Worm (Caenorhabditis elegans): Measurements from ENCODE around the gene C35D10.1.

Gene C35D10.1

ce11 chrIII:4930154-4930679, 50.7 kb downstream of the C35D10.1 start, which contains the start of gene set-2:
set-2 (minus strand) TSS chrIII:4930204.
- TF ChIP-seq nhr-20 (tag; optimal IDR thresholded peaks at IDR 0.05) (peak; percentile 65), F16B12.6 (tag; optimal IDR thresholded peaks at IDR 0.05) (peak; percentile 54), aly-2 (tag; optimal IDR thresholded peaks at IDR 0.05) (peak; percentile 44), lsy-2 (tag; optimal IDR thresholded peaks at IDR 0.05) (peak; percentile 62 to 76), Y116A8C.19 (tag; optimal IDR thresholded peaks at IDR 0.05; ENCODE audit: borderline replicate concordance) (peak; percentile 28), lin-15B (tag; optimal IDR thresholded peaks at IDR 0.05) (peak; percentile 73), nhr-71 (tag; optimal IDR thresholded peaks at IDR 0.05) (peak; percentile 84), ets-5 (GFP tag; IDR thresholded peaks at IDR 0.05) (no peak), lir-3 (tag; optimal IDR thresholded peaks at IDR 0.05; ENCODE audit: poor library complexity) (peak; percentile 93), ama-1 (optimal IDR thresholded peaks at IDR 0.05) (no peak), isw-1 (GFP tag; IDR thresholded peaks at IDR 0.05) (peak; percentile 70), C16A3.4 (tag; optimal IDR thresholded peaks at IDR 0.05) (peak; percentile 22), fkh-10 (GFP tag; optimal IDR thresholded peaks at IDR 0.05) (no peak), nhr-237 (tag; optimal IDR thresholded peaks at IDR 0.05) (no peak), skn-1 (tag; optimal IDR thresholded peaks at IDR 0.05) (peak; percentile 54), hlh-4 (tag; optimal IDR thresholded peaks at IDR 0.05) (no peak), mab-9 (GFP tag; IDR thresholded peaks at IDR 0.05) (no peak), ztf-4 (tag; optimal IDR thresholded peaks at IDR 0.05) (no peak), nhr-47 (tag; optimal IDR thresholded peaks at IDR 0.05) (peak; percentile 81), zip-4 (GFP tag; optimal IDR thresholded peaks at IDR 0.05) (no peak), unc-30 (tag; optimal IDR thresholded peaks at IDR 0.05) (no peak), nhr-76 (tag; optimal IDR thresholded peaks at IDR 0.05) (no peak), hpl-2 (GFP tag; optimal IDR thresholded peaks at IDR 0.05) (no peak), vab-15 (tag; optimal IDR thresholded peaks at IDR 0.05) (no peak), xbp-1 (tag; optimal IDR thresholded peaks at IDR 0.05) (peak; percentile 75), sup-37 (GFP tag; optimal IDR thresholded peaks at IDR 0.05) (no peak), elt-3 (tag; optimal IDR thresholded peaks at IDR 0.05) (no peak), nhr-90 (tag; optimal IDR thresholded peaks at IDR 0.05; ENCODE audit: poor library complexity) (peak; percentile 87), efl-3 (GFP tag; optimal IDR thresholded peaks at IDR 0.05) (no peak), snpc-4 (tag; optimal IDR thresholded peaks at IDR 0.05) (peak; percentile 38), blmp-1 (tag; optimal IDR thresholded peaks at IDR 0.05) (peak; percentile 44), rnt-1 (tag; optimal IDR thresholded peaks at IDR 0.05) (peak; percentile 97), unc-86 (tag; optimal IDR thresholded peaks at IDR 0.05) (peak; percentile 25), nhr-28 (tag; optimal IDR thresholded peaks at IDR 0.05) (no peak), nhr-77 (tag; optimal IDR thresholded peaks at IDR 0.05) (peak; percentile 30), fkh-8 (tag; optimal IDR thresholded peaks at IDR 0.05) (peak; percentile 62), sox-4 (tag; optimal IDR thresholded peaks at IDR 0.05) (peak; percentile 70), nhr-11 (tag; optimal IDR thresholded peaks at IDR 0.05) (no peak), elt-2 (tag; optimal IDR thresholded peaks at IDR 0.05) (peak; percentile 1), mdl-1 (tag; optimal IDR thresholded peaks at IDR 0.05) (no peak), egl-13 (tag; optimal IDR thresholded peaks at IDR 0.05) (peak; percentile 73), ceh-90 (tag; optimal IDR thresholded peaks at IDR 0.05) (peak; percentile 91), dsc-1 (tag; optimal IDR thresholded peaks at IDR 0.05) (peak; percentile 69), ztf-11 (tag; optimal IDR thresholded peaks at IDR 0.05) (peak in 1 of 2 experiments; percentile 88), jun-1 (tag; optimal IDR thresholded peaks at IDR 0.05) (peak; percentile 24), mep-1 (tag; optimal IDR thresholded peaks at IDR 0.05) (peak; percentile 55), tbx-2 (tag; optimal IDR thresholded peaks at IDR 0.05) (peak; percentile 85), egl-27 (tag; optimal IDR thresholded peaks at IDR 0.05) (no peak), lin-14 (GFP tag; optimal IDR thresholded peaks at IDR 0.05) (peak; percentile 63), lin-13 (GFP tag; optimal IDR thresholded peaks at IDR 0.05) (peak; percentile 39), zag-1 (tag; optimal IDR thresholded peaks at IDR 0.05) (no peak), nhr-19 (GFP tag; conservative IDR thresholded peaks at IDR 0.05) (peak; percentile 76), sptf-1 (tag; optimal IDR thresholded peaks at IDR 0.05) (no peak)
